Worm (Caenorhabditis elegans) whole organism, late embryonic: ENCODE data around the gene F53C11.9.

Experiments
- ceh-6 ChIP-seq: fragments of 200-800 bp; sonication (Bioruptor generic); optimal IDR thresholded peaks from 2 replicates; lab custom pipeline; 2018; ENCODE audit warnings: mild to moderate bottlenecking, missing genetic modification characterization, missing compliant biosample characterization
- elt-4 ChIP-seq: sonication (generic microtip); optimal IDR thresholded peaks from 2 replicates; lab custom pipeline; 2016; ENCODE audit warnings: missing genetic modification characterization, missing compliant biosample characterization
- fkh-10 ChIP-seq: fragments of 150-350 bp; optimal IDR thresholded peaks from 2 replicates; lab custom pipeline; 2014; ENCODE audit warnings: missing biosample characterization, missing genetic modification reagents, missing genetic modification characterization
- lin-11 ChIP-seq: fragments of 200-800 bp; sonication (Bioruptor generic); optimal IDR thresholded peaks from 2 replicates; lab custom pipeline; 2018; ENCODE audit warnings: mild to moderate bottlenecking, missing genetic modification characterization, missing compliant biosample characterization
- madf-2 ChIP-seq: sonication (generic microtip); optimal IDR thresholded peaks from 2 replicates; lab custom pipeline; 2017; ENCODE audit warnings: missing genetic modification characterization, missing compliant biosample characterization
- pha-4 ChIP-seq: fragments of 150-350 bp; optimal IDR thresholded peaks from 2 replicates; lab custom pipeline; 2018; ENCODE audit warnings: missing biosample characterization, missing genetic modification reagents, missing genetic modification characterization
- pqm-1 ChIP-seq: sonication (generic microtip); optimal IDR thresholded peaks from 2 replicates; lab custom pipeline; 2016; ENCODE audit warnings: missing genetic modification characterization, missing compliant biosample characterization
- rnt-1 ChIP-seq: sonication (generic microtip); optimal IDR thresholded peaks from 2 replicates; lab custom pipeline; 2016; ENCODE audit warnings: missing genetic modification characterization, missing compliant biosample characterization
- tbx-7 ChIP-seq: sonication (generic microtip); optimal IDR thresholded peaks from 2 replicates; lab custom pipeline; 2016; ENCODE audit warnings: missing genotype, missing genetic modification characterization, missing compliant biosample characterization
- ztf-16 ChIP-seq: sonication (generic microtip); optimal IDR thresholded peaks from 2 replicates; lab custom pipeline; 2017; ENCODE audit warnings: missing genetic modification characterization, missing compliant biosample characterization

ce11 chrV:13790557-13790956, 12.7 kb downstream of the F53C11.9 start:
- TF ChIP-seq fkh-10 (no peak), pqm-1 (tag; lab: Kevin White, UChicago) (no peak), pha-4 (no peak), elt-4 (tag; lab: Kevin White, UChicago) (no peak), tbx-7 (no peak), madf-2 (tag; lab: Kevin White, UChicago) (no peak), ztf-16 (tag; lab: Kevin White, UChicago) (no peak), rnt-1 (tag; lab: Kevin White, UChicago) (no peak), lin-11 (tag; lab: Kevin White, UChicago) (no peak), ceh-6 (GFP tag; lab: Kevin White, UChicago) (no peak)
